Fruit fly (Drosophila melanogaster) whole organism: Measurements from ENCODE around the gene CG12010.

Experiments used
- CG8478 ChIP-seq: fragments of >200 bp; optimal IDR thresholded peaks from 2 replicates; lab custom pipeline; 2018; ENCODE audit warnings: inconsistent platforms
- Dll ChIP-seq: fragments of >200 bp; optimal IDR thresholded peaks from 2 replicates; lab custom pipeline; 2017
- EcR ChIP-seq, 2 experiments: fragments of >200 bp; optimal IDR thresholded peaks; 2 replicates each; lab custom pipeline; 2017; ENCODE audit warnings: missing biosample characterization in 2 of 2, missing genetic modification characterization in 2 of 2, missing genetic modification reagents in 2 of 2
- pan ChIP-seq: fragments of >200 bp; optimal IDR thresholded peaks from 2 replicates; lab custom pipeline; 2017
- psq ChIP-seq: fragments of >200 bp; optimal IDR thresholded peaks from 2 replicates; lab custom pipeline; 2017
- usp ChIP-seq: fragments of >200 bp; optimal IDR thresholded peaks from 2 replicates; lab custom pipeline; 2017; ENCODE audit warnings: missing biosample characterization, missing genetic modification characterization, mixed read lengths

dm6 chr3L:3376551-3376950 is 2.5 kb downstream of the CG12010 start, which contains the start of gene CG12012:
- TF ChIP-seq EcR (GFP tag; optimal IDR thresholded peaks at IDR 0.05; lab: Kevin White, UChicago) (no peak), psq (no peak), usp (no peak), pan (no peak), CG8478 (no peak), Dll (no peak)
